Worm (Caenorhabditis elegans): Measurements from ENCODE around the gene ZC239.22.

DNA sequence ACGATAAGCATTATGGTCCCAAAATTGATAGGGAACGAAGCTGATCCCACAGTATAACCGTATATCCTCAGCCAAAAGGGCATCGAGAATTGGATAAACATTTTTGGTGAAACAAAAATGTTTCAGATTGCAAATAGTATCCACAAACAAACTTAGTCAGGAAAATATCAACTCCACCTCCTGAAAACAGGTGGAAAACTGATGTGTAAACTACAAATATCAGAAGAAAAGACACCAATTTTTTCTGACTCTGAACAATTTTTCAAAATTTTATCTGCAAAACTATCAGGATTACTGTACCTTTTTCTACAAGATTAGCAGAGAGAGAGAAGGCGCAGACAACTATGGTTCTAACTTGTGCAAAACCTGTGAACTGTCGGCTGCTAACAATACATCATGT lies 18.1 kb downstream of the ZC239.22 start, which contains the start of gene sri-53:
- TF ChIP-seq ama-1 (optimal IDR thresholded peaks at IDR 0.05) (no peak), hnd-1 (tag; optimal IDR thresholded peaks at IDR 0.05) (no peak), tra-4 (tag; optimal IDR thresholded peaks at IDR 0.05) (no peak), flt-1 (GFP tag; IDR thresholded peaks at IDR 0.05) (no peak), hmg-4 (GFP tag; optimal IDR thresholded peaks at IDR 0.05) (no peak), sea-1 (GFP tag; conservative IDR thresholded peaks at IDR 0.05) (no peak), ceh-36 (tag; optimal IDR thresholded peaks at IDR 0.05) (no peak)
